Worm (Caenorhabditis elegans) whole organism, L4 larva: Measurements from ENCODE around the gene Y53F4B.36.

Experiments
- F26F4.8 ChIP-seq: fragments of 200-800 bp; sonication (Bioruptor generic); conservative IDR thresholded peaks from 2 replicates; pipeline ENCODE4 v1.3.6; 2022; ENCODE audit warnings: missing genetic modification characterization, missing compliant biosample characterization
- R02D3.7 ChIP-seq: fragments of 150-350 bp; sonication (generic microtip); optimal IDR thresholded peaks from 3 replicates; lab custom pipeline; 2014; ENCODE audit warnings: missing biosample characterization, missing genetic modification characterization
- Y105C5A.15 ChIP-seq: fragments of 200-800 bp; sonication (Bioruptor generic); IDR thresholded peaks from 2 replicates; pipeline ENCODE4 v1.3.6; 2022; ENCODE audit warnings: missing genetic modification characterization, missing compliant biosample characterization
- Y5F2A.4 ChIP-seq: fragments of 200-800 bp; sonication (Bioruptor generic); optimal IDR thresholded peaks from 2 replicates; lab custom pipeline; 2018; ENCODE audit warnings: mild to moderate bottlenecking, missing genetic modification characterization, missing compliant biosample characterization
- ZK546.5 ChIP-seq, 2 experiments: sonication (generic microtip); optimal IDR thresholded peaks; 2 replicates each; lab custom pipeline; 2017; ENCODE audit warnings: missing biosample characterization in 2 of 2, missing genetic modification characterization in 2 of 2
- aha-1 ChIP-seq: fragments of 150-350 bp; peaks from one replicate; lab custom pipeline; 2014; ENCODE audit warnings: missing biosample characterization, missing genetic modification characterization
- aly-2 ChIP-seq: sonication (generic microtip); optimal IDR thresholded peaks from 2 replicates; lab custom pipeline; 2018; ENCODE audit warnings: missing biosample characterization, missing genetic modification characterization
- ceh-28 ChIP-seq: fragments of 150-350 bp; optimal IDR thresholded peaks from 2 replicates; lab custom pipeline; 2014; ENCODE audit warnings: missing biosample characterization, missing genetic modification reagents, missing genetic modification characterization
- ceh-32 ChIP-seq: sonication (generic microtip); optimal IDR thresholded peaks from 2 replicates; lab custom pipeline; 2016; ENCODE audit warnings: mild to moderate bottlenecking, missing genetic modification characterization, missing compliant biosample characterization; ENCODE audit not compliant: poor library complexity
- ceh-82 ChIP-seq: sonication (generic microtip); optimal IDR thresholded peaks from 2 replicates; lab custom pipeline; 2017; ENCODE audit warnings: missing biosample characterization, missing genetic modification characterization
- daf-16 ChIP-seq, 3 experiments: sonication (generic microtip); optimal IDR thresholded peaks; 2 replicates each; lab custom pipeline; 2016 to 2017; ENCODE audit warnings: missing genetic modification characterization in 3 of 3, missing genetic modification reagents in 3 of 3, mild to moderate bottlenecking in 2 of 3, missing compliant biosample characterization in 2 of 3, missing biosample characterization in 1 of 3, moderate library complexity in 1 of 3
- daf-8 ChIP-seq: fragments of 200-800 bp; sonication (Bioruptor generic); IDR thresholded peaks from 2 replicates; pipeline ENCODE4 v1.3.6; 2022; ENCODE audit warnings: missing genetic modification characterization, missing compliant biosample characterization
- dmd-6 ChIP-seq: fragments of 200-800 bp; sonication (Bioruptor generic); IDR thresholded peaks from 2 replicates; pipeline ENCODE4 v1.3.6; 2022; ENCODE audit warnings: missing genetic modification reagents, missing genetic modification characterization, missing compliant biosample characterization
- dmd-8 ChIP-seq: fragments of 200-800 bp; sonication (Bioruptor generic); IDR thresholded peaks from 2 replicates; pipeline ENCODE4 v1.3.6; 2022; ENCODE audit warnings: missing genetic modification characterization, missing compliant biosample characterization
- dpl-1 ChIP-seq: fragments of 150-350 bp; optimal IDR thresholded peaks from 2 replicates; lab custom pipeline; 2014; ENCODE audit warnings: missing biosample characterization, missing genetic modification reagents, missing genetic modification characterization
- duxl-1 ChIP-seq: sonication (generic microtip); optimal IDR thresholded peaks from 2 replicates; lab custom pipeline; 2016; ENCODE audit warnings: mild to moderate bottlenecking, missing genetic modification characterization, moderate library complexity, missing compliant biosample characterization; ENCODE audit not compliant: poor library complexity
- dve-1 ChIP-seq: sonication (generic microtip); optimal IDR thresholded peaks from 2 replicates; lab custom pipeline; 2017; ENCODE audit warnings: antibody characterized with exemption, mild to moderate bottlenecking, missing genetic modification characterization, missing compliant biosample characterization; ENCODE audit not compliant: insufficient read depth
- egl-43 ChIP-seq: fragments of 200-800 bp; sonication (Bioruptor generic); IDR thresholded peaks from 2 replicates; pipeline ENCODE4 v1.3.6; 2022; ENCODE audit warnings: missing genetic modification reagents, missing genetic modification characterization, missing compliant biosample characterization
- fos-1 ChIP-seq: fragments of 150-350 bp; optimal IDR thresholded peaks from 2 replicates; lab custom pipeline; 2014; ENCODE audit warnings: missing biosample characterization, missing genetic modification characterization
- hif-1 ChIP-seq, 2 experiments: sonication (generic microtip); optimal IDR thresholded peaks; 2 replicates each; lab custom pipeline; 2016 to 2017; ENCODE audit warnings: missing compliant biosample characterization in 2 of 2, missing genetic modification characterization in 2 of 2, missing genetic modification reagents in 2 of 2, missing genotype in 2 of 2, mild to moderate bottlenecking in 1 of 2
- hlh-11 ChIP-seq: fragments of 200-800 bp; sonication (Bioruptor generic); optimal IDR thresholded peaks from 2 replicates; lab custom pipeline; 2018; ENCODE audit warnings: mild to moderate bottlenecking, missing genetic modification characterization, missing compliant biosample characterization
- hlh-30 ChIP-seq: sonication (generic microtip); optimal IDR thresholded peaks from 2 replicates; lab custom pipeline; 2017; ENCODE audit warnings: antibody characterized with exemption, mild to moderate bottlenecking, missing genetic modification characterization, missing compliant biosample characterization; ENCODE audit not compliant: insufficient read depth
- lin-13 ChIP-seq: fragments of 150-350 bp; optimal IDR thresholded peaks from 2 replicates; lab custom pipeline; 2014; ENCODE audit warnings: missing biosample characterization, missing genetic modification reagents, missing genetic modification characterization
- lin-39 ChIP-seq: fragments of 150-350 bp; optimal IDR thresholded peaks from 2 replicates; lab custom pipeline; 2014; ENCODE audit warnings: missing biosample characterization, missing genetic modification reagents, missing genetic modification characterization
- lir-3 ChIP-seq: sonication (generic microtip); optimal IDR thresholded peaks from 2 replicates; lab custom pipeline; 2016; ENCODE audit warnings: mild to moderate bottlenecking, missing genetic modification characterization, missing compliant biosample characterization
- lsy-2 ChIP-seq, 2 experiments: fragments of 150-350 bp in 1 of 2; sonication (generic microtip) in 1 of 2; optimal IDR thresholded peaks; 2 replicates each; lab custom pipeline; 2014 to 2017; ENCODE audit warnings: missing biosample characterization in 2 of 2, missing genetic modification characterization in 2 of 2
- madf-5 ChIP-seq, 2 experiments: fragments of 200-800 bp; sonication (Bioruptor generic); IDR thresholded peaks; 2 replicates each; pipeline ENCODE4 v1.3.6; 2022; ENCODE audit warnings: missing compliant biosample characterization in 2 of 2, missing genetic modification characterization in 2 of 2
- mdl-1 ChIP-seq, 2 experiments: fragments of 150-350 bp in 1 of 2; sonication (generic microtip) in 1 of 2; optimal IDR thresholded peaks; 2 replicates each; lab custom pipeline; 2014 to 2017; ENCODE audit warnings: missing biosample characterization in 2 of 2, missing genetic modification characterization in 2 of 2
- mdt-29 ChIP-seq: fragments of 200-800 bp; sonication (Bioruptor generic); IDR thresholded peaks from 2 replicates; pipeline ENCODE4 v1.3.6; 2022; ENCODE audit warnings: missing genetic modification reagents, missing genetic modification characterization, missing compliant biosample characterization
- mep-1 ChIP-seq: fragments of 150-350 bp; sonication (generic microtip); optimal IDR thresholded peaks from 3 replicates; lab custom pipeline; 2014; ENCODE audit warnings: missing biosample characterization, missing genetic modification characterization
- mes-2 ChIP-seq: sonication (generic microtip); optimal IDR thresholded peaks from 2 replicates; lab custom pipeline; 2016; ENCODE audit warnings: missing genotype, mild to moderate bottlenecking, missing genetic modification characterization, missing compliant biosample characterization; ENCODE audit not compliant: poor library complexity, severe bottlenecking
- mxl-2 ChIP-seq: fragments of 200-800 bp; sonication (Bioruptor generic); conservative IDR thresholded peaks from 2 replicates; pipeline ENCODE4 v1.3.6; 2022; ENCODE audit warnings: missing genetic modification reagents, missing genetic modification characterization, missing compliant biosample characterization
- nhr-102 ChIP-seq: sonication (generic microtip); optimal IDR thresholded peaks from 2 replicates; lab custom pipeline; 2016; ENCODE audit warnings: mild to moderate bottlenecking, missing genetic modification characterization, moderate library complexity, missing compliant biosample characterization
- nhr-28 ChIP-seq: fragments of 150-350 bp; optimal IDR thresholded peaks from 2 replicates; lab custom pipeline; 2014; ENCODE audit warnings: missing biosample characterization, missing genetic modification characterization
- nhr-48 ChIP-seq: sonication (generic microtip); optimal IDR thresholded peaks from 2 replicates; lab custom pipeline; 2016; ENCODE audit warnings: mild to moderate bottlenecking, missing genetic modification characterization, missing compliant biosample characterization
- nhr-6 ChIP-seq: fragments of 150-350 bp; optimal IDR thresholded peaks from 2 replicates; lab custom pipeline; 2014; ENCODE audit warnings: missing biosample characterization, missing genetic modification characterization
- nhr-77 ChIP-seq: fragments of 150-350 bp; optimal IDR thresholded peaks from 2 replicates; lab custom pipeline; 2014; ENCODE audit warnings: missing biosample characterization, missing genetic modification characterization
- php-3 ChIP-seq: fragments of 200-800 bp; sonication (Bioruptor generic); IDR thresholded peaks from 2 replicates; pipeline ENCODE4 v1.3.6; 2022; ENCODE audit warnings: missing genetic modification reagents, missing genetic modification characterization, missing compliant biosample characterization
- pqm-1 ChIP-seq: sonication (generic microtip); optimal IDR thresholded peaks from 2 replicates; lab custom pipeline; 2017; ENCODE audit warnings: missing biosample characterization, missing genetic modification characterization
- snpc-4 ChIP-seq: fragments of 150-350 bp; optimal IDR thresholded peaks from 2 replicates; lab custom pipeline; 2014; ENCODE audit warnings: missing biosample characterization, missing genetic modification characterization
- tag-97 ChIP-seq: fragments of 200-800 bp; sonication (Bioruptor generic); IDR thresholded peaks from 2 replicates; pipeline ENCODE4 v1.3.6; 2022; ENCODE audit warnings: missing genetic modification characterization, missing compliant biosample characterization
- unc-130 ChIP-seq: sonication (generic microtip); optimal IDR thresholded peaks from 2 replicates; lab custom pipeline; 2016; ENCODE audit warnings: missing genetic modification reagents, missing genetic modification characterization, missing compliant biosample characterization
- unc-39 ChIP-seq: sonication (generic microtip); optimal IDR thresholded peaks from 2 replicates; lab custom pipeline; 2017; ENCODE audit warnings: missing biosample characterization, missing genetic modification characterization
- unc-62 ChIP-seq, 3 experiments: fragments of 150-350 bp in 1 of 3; sonication (generic microtip); optimal IDR thresholded peaks in 2 of 3; peaks in 1 of 3; 1 replicate in 1 of 3; 2 replicates in 2 of 3; lab custom pipeline; 2014 to 2017; ENCODE audit warnings: missing biosample characterization in 3 of 3, missing genetic modification characterization in 3 of 3, missing genetic modification reagents in 3 of 3, missing genotype in 1 of 3
- zfp-3 ChIP-seq: fragments of 200-800 bp; sonication (Bioruptor generic); conservative IDR thresholded peaks from 2 replicates; pipeline ENCODE4 v1.3.6; 2022; ENCODE audit warnings: missing genetic modification reagents, missing genetic modification characterization, missing compliant biosample characterization

Gene Y53F4B.36

ce11 chrII:15196433-15196832 lies 20.7 kb downstream of the Y53F4B.36 start, which contains the start of gene spsb-1 (continued):
- TF ChIP-seq ZK546.5 (tag; optimal IDR thresholded peaks at IDR 0.05; lab: Kevin White, UChicago), result no peak
- TF ChIP-seq, all 104 proteins: peak for 0

- TF ChIP-seq hlh-30 (tag; lab: Kevin White, UChicago), result peak; percentile 31
- TF ChIP-seq fos-1 (tag; lab: Kevin White, UChicago), result no peak
- TF ChIP-seq lsy-2 (tag; optimal IDR thresholded peaks at IDR 0.05; lab: Kevin White, UChicago), result peak in 1 of 2 experiments; percentile 1
- TF ChIP-seq unc-62 (GFP tag; optimal IDR thresholded peaks at IDR 0.05 in 1 of 2; lab: Kevin White, UChicago), result peak in 1 of 2 experiments; percentile 94
- no peak for TF ChIP-seq unc-62 (tag; optimal IDR thresholded peaks at IDR 0.05; lab: Kevin White, UChicago)
- TF ChIP-seq duxl-1 (tag; lab: Kevin White, UChicago), result no peak
- peak; percentile 59 for TF ChIP-seq nhr-28 (tag; lab: Kevin White, UChicago)
- TF ChIP-seq madf-5 (GFP tag; IDR thresholded peaks at IDR 0.05; lab: Robert Waterston, UW), result no peak
- TF ChIP-seq nhr-102 (tag; lab: Kevin White, UChicago), result peak; percentile 7
- no peak for TF ChIP-seq mep-1
- no peak for TF ChIP-seq aha-1 (tag; lab: Kevin White, UChicago)
- no peak for TF ChIP-seq R02D3.7
- no peak for TF ChIP-seq dpl-1 (GFP tag; lab: Kevin White, UChicago)
- peak; percentile 34 for TF ChIP-seq dve-1 (tag; lab: Kevin White, UChicago)
- TF ChIP-seq php-3 (GFP tag; lab: Robert Waterston, UW), result no peak
- TF ChIP-seq Y5F2A.4 (GFP tag; lab: Kevin White, UChicago), result no peak
- TF ChIP-seq egl-43, result no peak
- no peak for TF ChIP-seq hif-1 (tag; optimal IDR thresholded peaks at IDR 0.05; lab: Kevin White, UChicago)
- TF ChIP-seq mdt-29 (GFP tag; lab: Robert Waterston, UW), result no peak
- no peak for TF ChIP-seq nhr-6 (tag; lab: Kevin White, UChicago)
- TF ChIP-seq mdl-1 (tag; optimal IDR thresholded peaks at IDR 0.05; lab: Kevin White, UChicago), result peak in 1 of 2 experiments; percentile 26
- TF ChIP-seq dmd-6, result peak; percentile 71
- TF ChIP-seq dmd-8 (GFP tag; lab: Robert Waterston, UW), result no peak
- peak; percentile 29 for TF ChIP-seq mes-2 (tag; lab: Kevin White, UChicago)
- no peak for TF ChIP-seq snpc-4 (tag; lab: Kevin White, UChicago)
- TF ChIP-seq daf-16 (GFP tag; optimal IDR thresholded peaks at IDR 0.05; lab: Kevin White, UChicago), result no peak
- peak; percentile 74 for TF ChIP-seq daf-16 (tag; optimal IDR thresholded peaks at IDR 0.05; lab: Kevin White, UChicago)
- peak; percentile 64 for TF ChIP-seq hlh-11 (tag; lab: Kevin White, UChicago)
- peak; percentile 65 for TF ChIP-seq nhr-77 (tag; lab: Kevin White, UChicago)
- no peak for TF ChIP-seq aly-2 (tag; lab: Kevin White, UChicago)
- peak; percentile 38; the same call in 1 of the 2 replicates for TF ChIP-seq mxl-2
These were observed 21.8 kb downstream of the Y53F4B.36 start for ce11 chrII:15197500-15197899.

ce11 chrII:15203398-15204068 lies 27.8 kb downstream of the Y53F4B.36 start:
- TF ChIP-seq zfp-3 (GFP tag; lab: Robert Waterston, UW), result no peak
- peak; percentile 19 for TF ChIP-seq dve-1 (tag; lab: Kevin White, UChicago)
- no peak for TF ChIP-seq ceh-82 (tag; lab: Kevin White, UChicago)
- no peak for TF ChIP-seq unc-130 (GFP tag; lab: Kevin White, UChicago)
- TF ChIP-seq ceh-32 (tag; lab: Kevin White, UChicago), result no peak
- TF ChIP-seq tag-97 (GFP tag; lab: Robert Waterston, UW), result no peak
- TF ChIP-seq unc-62 (GFP tag; optimal IDR thresholded peaks at IDR 0.05 in 1 of 2; lab: Kevin White, UChicago), result peak in 1 of 2 experiments; percentile 7
- TF ChIP-seq unc-62 (tag; optimal IDR thresholded peaks at IDR 0.05; lab: Kevin White, UChicago), result no peak
- no peak for TF ChIP-seq unc-39 (tag; lab: Kevin White, UChicago)
- TF ChIP-seq lin-39 (tag; lab: Kevin White, UChicago), result no peak
- no peak for TF ChIP-seq nhr-28 (tag; lab: Kevin White, UChicago)
- no peak for TF ChIP-seq ceh-28 (tag; lab: Kevin White, UChicago)
- peak; percentile 66 for TF ChIP-seq hlh-30 (tag; lab: Kevin White, UChicago)
- no peak for TF ChIP-seq F26F4.8 (GFP tag; lab: Robert Waterston, UW)
- TF ChIP-seq daf-8 (GFP tag; lab: Robert Waterston, UW), result no peak
- TF ChIP-seq lsy-2 (tag; optimal IDR thresholded peaks at IDR 0.05; lab: Kevin White, UChicago), result no peak
- TF ChIP-seq Y105C5A.15 (GFP tag; lab: Robert Waterston, UW), result no peak
- TF ChIP-seq lin-13, result peak; percentile 15
- no peak for TF ChIP-seq dmd-6
- no peak for TF ChIP-seq lir-3 (tag; lab: Kevin White, UChicago)
- TF ChIP-seq pqm-1 (tag; lab: Kevin White, UChicago), result no peak
- TF ChIP-seq nhr-48, result no peak
